Worm (Caenorhabditis elegans) whole organism, young adult: ENCODE data around the gene C34F6.7.
"Not testable (repeated sequence)": the region's sequence is repeated elsewhere in the genome, so short reads cannot be mapped to it uniquely, and the experiment has no call there.

Experiments used
- B0336.3 ChIP-seq: fragments of 200-800 bp; sonication (Bioruptor generic); IDR thresholded peaks from 2 replicates; pipeline ENCODE4 v1.3.6; 2022; ENCODE audit warnings: missing genetic modification characterization, missing compliant biosample characterization
- C06A6.2 ChIP-seq: fragments of 200-800 bp; sonication (Bioruptor generic); conservative IDR thresholded peaks from 2 replicates; pipeline ENCODE4 v1.3.6; 2022; ENCODE audit warnings: missing genetic modification characterization, missing compliant biosample characterization
- F33H1.4 ChIP-seq: fragments of 200-800 bp; sonication (Bioruptor generic); IDR thresholded peaks from 2 replicates; pipeline ENCODE4 v1.3.6; 2022; ENCODE audit warnings: missing genetic modification reagents, missing genetic modification characterization, missing compliant biosample characterization
- egl-44 ChIP-seq: fragments of 200-800 bp; sonication (Bioruptor generic); IDR thresholded peaks from 2 replicates; pipeline ENCODE4 v1.3.6; 2022; ENCODE audit warnings: missing genetic modification reagents, missing genetic modification characterization, missing compliant biosample characterization
- lin-35 ChIP-seq, 3 experiments: fragments of 150-350 bp in 2 of 3; sonication (generic microtip) in 1 of 3; optimal IDR thresholded peaks; 2 replicates each; lab custom pipeline; 2014 to 2018; ENCODE audit warnings: missing biosample characterization in 3 of 3, missing genetic modification characterization in 3 of 3, missing genetic modification reagents in 3 of 3
- lin-40 ChIP-seq: sonication (generic microtip); optimal IDR thresholded peaks from 2 replicates; lab custom pipeline; 2016; ENCODE audit warnings: missing genetic modification characterization, mild to moderate bottlenecking, missing compliant biosample characterization, missing genotype, missing genetic modification reagents
- nfya-1 ChIP-seq: sonication (generic microtip); optimal IDR thresholded peaks from 2 replicates; lab custom pipeline; 2017; ENCODE audit warnings: antibody characterized with exemption, missing compliant biosample characterization, missing genetic modification characterization, borderline replicate concordance; ENCODE audit not compliant: insufficient read depth
- nfya-2 ChIP-seq: fragments of 200-800 bp; sonication (Bioruptor generic); IDR thresholded peaks from 2 replicates; pipeline ENCODE4 v1.3.6; 2022; ENCODE audit warnings: missing genetic modification reagents, missing genetic modification characterization, missing compliant biosample characterization
- pha-4 ChIP-seq: fragments of 150-350 bp; sonication (generic microtip); optimal IDR thresholded peaks from 2 replicates; lab custom pipeline; 2014; ENCODE audit warnings: missing biosample characterization, missing genetic modification reagents, missing genetic modification characterization
- unc-62 ChIP-seq: fragments of 150-350 bp; optimal IDR thresholded peaks from 2 replicates; lab custom pipeline; 2014; ENCODE audit warnings: missing biosample characterization, missing genetic modification reagents, missing genetic modification characterization
- ztf-25 ChIP-seq: fragments of 200-800 bp; sonication (Bioruptor generic); IDR thresholded peaks from 2 replicates; pipeline ENCODE4 v1.3.6; 2022; ENCODE audit warnings: missing genetic modification reagents, missing genetic modification characterization, missing compliant biosample characterization
- ztf-26 ChIP-seq: sonication (generic microtip); optimal IDR thresholded peaks from 2 replicates; lab custom pipeline; 2017; ENCODE audit warnings: missing genetic modification characterization, missing compliant biosample characterization

DNA sequence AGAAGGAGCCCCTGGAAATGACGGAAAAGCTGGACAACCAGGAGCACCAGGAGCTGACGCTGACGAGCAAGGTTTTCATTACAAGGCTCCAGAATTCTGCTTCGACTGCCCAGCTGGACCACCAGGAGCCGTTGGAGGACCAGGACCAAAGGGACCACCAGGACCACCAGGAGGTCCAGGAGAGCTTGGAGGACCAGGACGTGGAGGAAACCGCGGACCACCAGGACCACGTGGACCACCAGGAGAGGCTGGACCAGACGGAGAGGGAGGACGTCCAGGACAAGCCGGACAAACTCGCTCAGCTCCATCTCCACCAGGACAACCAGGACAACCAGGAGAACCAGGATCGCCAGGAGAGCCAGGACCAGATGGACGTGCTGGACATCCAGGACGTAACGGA, 15.4 kb downstream of the C34F6.7 start:
- TF ChIP-seq unc-62 (GFP tag; lab: Kevin White, UChicago); B0336.3; ztf-26; nfya-1 (tag; lab: Kevin White, UChicago); C06A6.2 (GFP tag; lab: Robert Waterston, UW); nfya-2 (GFP tag; lab: Robert Waterston, UW); lin-35 (GFP tag; optimal IDR thresholded peaks at IDR 0.05; lab: Kevin White, UChicago); pha-4; ztf-25 (GFP tag; lab: Robert Waterston, UW); F33H1.4 (GFP tag; lab: Robert Waterston, UW); egl-44 (GFP tag; lab: Robert Waterston, UW); lin-40 (tag; lab: Kevin White, UChicago): not testable (repeated sequence)
